Worm (Caenorhabditis elegans): ENCODE data around the gene R01H10.4.

Gene R01H10.4

ce11 chrIII:10300078-10300477 is 45.5 kb downstream of the R01H10.4 start, which contains the start of gene vglu-3:
Gene vglu-3 (plus strand): TSS chrIII:10300378.
- TF ChIP-seq nhr-12 (tag; optimal IDR thresholded peaks at IDR 0.05) (no peak), ceh-82 (tag; optimal IDR thresholded peaks at IDR 0.05) (no peak), Y55F3AM.14 (GFP tag; optimal IDR thresholded peaks at IDR 0.05) (no peak), F13H6.1 (tag; optimal IDR thresholded peaks at IDR 0.05) (no peak), mdl-1 (tag; optimal IDR thresholded peaks at IDR 0.05) (no peak), ama-1 (optimal IDR thresholded peaks at IDR 0.05) (no peak), blmp-1 (tag; optimal IDR thresholded peaks at IDR 0.05; ENCODE audit: insufficient read depth) (no peak), peb-1 (tag; optimal IDR thresholded peaks at IDR 0.05) (no peak), unc-62 (GFP tag; optimal IDR thresholded peaks at IDR 0.05) (no peak), nhr-129 (tag; optimal IDR thresholded peaks at IDR 0.05) (no peak), mbf-1 (tag; optimal IDR thresholded peaks at IDR 0.05) (no peak), nhr-23 (tag; optimal IDR thresholded peaks at IDR 0.05) (no peak), sma-9 (GFP tag; optimal IDR thresholded peaks at IDR 0.05) (no peak), sma-9 (tag; optimal IDR thresholded peaks at IDR 0.05) (no peak), egl-27 (tag; optimal IDR thresholded peaks at IDR 0.05) (no peak), zag-1 (tag; optimal IDR thresholded peaks at IDR 0.05) (no peak)

ce11 chrIII:10305295-10305694 is 50.7 kb downstream of the R01H10.4 start:
- TF ChIP-seq ama-1 (optimal IDR thresholded peaks at IDR 0.05): no peak
- no peak for TF ChIP-seq skn-1 (tag; optimal IDR thresholded peaks at IDR 0.05)
- peak; percentile 94 for TF ChIP-seq fos-1 (tag; optimal IDR thresholded peaks at IDR 0.05)
- TF ChIP-seq lsy-2 (tag; optimal IDR thresholded peaks at IDR 0.05): no peak

ce11 chrIII:10306049-10306448 is 51.4 kb downstream of the R01H10.4 start, which contains the start of gene T07A5.1:
Gene T07A5.1 (minus strand): TSS chrIII:10306197.
- TF ChIP-seq sma-3 (GFP tag; optimal IDR thresholded peaks at IDR 0.05) (no peak), ceh-16 (tag; optimal IDR thresholded peaks at IDR 0.05) (peak; percentile 90), nhr-21 (tag; optimal IDR thresholded peaks at IDR 0.05) (no peak), C34F6.9 (tag; optimal IDR thresholded peaks at IDR 0.05) (no peak)
